Worm (Caenorhabditis elegans) whole organism, L3 larva: Measurements from ENCODE around the gene Y36E3A.2.

Source experiments
- R02D3.7 ChIP-seq: fragments of 150-350 bp; optimal IDR thresholded peaks from 2 replicates; lab custom pipeline; 2014; ENCODE audit warnings: missing biosample characterization, missing genetic modification characterization
- ZK546.5 ChIP-seq: sonication (generic microtip); optimal IDR thresholded peaks from 2 replicates; lab custom pipeline; 2017; ENCODE audit warnings: missing biosample characterization, missing genetic modification characterization
- aly-2 ChIP-seq: fragments of 150-350 bp; optimal IDR thresholded peaks from 2 replicates; lab custom pipeline; 2014; ENCODE audit warnings: missing biosample characterization, missing genetic modification characterization
- ama-1 ChIP-seq: fragments of 150-350 bp; optimal IDR thresholded peaks from 2 replicates; lab custom pipeline; 2018
- ceh-16 ChIP-seq: sonication (generic microtip); optimal IDR thresholded peaks from 2 replicates; lab custom pipeline; 2017; ENCODE audit warnings: missing biosample characterization, missing genetic modification characterization
- ceh-28 ChIP-seq: fragments of 150-350 bp; optimal IDR thresholded peaks from 2 replicates; lab custom pipeline; 2014; ENCODE audit warnings: missing biosample characterization, missing genetic modification reagents, missing genetic modification characterization
- ceh-9 ChIP-seq: sonication (generic microtip); optimal IDR thresholded peaks from 2 replicates; lab custom pipeline; 2018; ENCODE audit warnings: missing biosample characterization, missing genetic modification characterization
- daf-12 ChIP-seq: fragments of 150-350 bp; optimal IDR thresholded peaks from 2 replicates; lab custom pipeline; 2014; ENCODE audit warnings: missing biosample characterization, missing genetic modification reagents, missing genetic modification characterization
- egl-5 ChIP-seq: fragments of 150-350 bp; optimal IDR thresholded peaks from 2 replicates; lab custom pipeline; 2017; ENCODE audit warnings: missing biosample characterization, missing genetic modification reagents, missing genetic modification characterization, inconsistent platforms
- elt-2 ChIP-seq: sonication (generic microtip); optimal IDR thresholded peaks from 2 replicates; lab custom pipeline; 2016; ENCODE audit warnings: missing genetic modification reagents, mild to moderate bottlenecking, missing genetic modification characterization, missing compliant biosample characterization
- elt-3 ChIP-seq, 3 experiments: fragments of 150-350 bp in 1 of 3; sonication (generic microtip) in 2 of 3; optimal IDR thresholded peaks; 2 replicates in 2 of 3; 4 replicates in 1 of 3; lab custom pipeline; 2014 to 2017; ENCODE audit warnings: missing biosample characterization in 3 of 3, missing genetic modification characterization in 3 of 3
- eor-1 ChIP-seq, 2 experiments: fragments of 150-350 bp; optimal IDR thresholded peaks; 2 replicates each; lab custom pipeline; 2014 to 2018; ENCODE audit warnings: missing biosample characterization in 2 of 2, missing genetic modification characterization in 2 of 2
- fkh-2 ChIP-seq: fragments of 150-350 bp; optimal IDR thresholded peaks from 2 replicates; lab custom pipeline; 2014; ENCODE audit warnings: missing biosample characterization, missing genetic modification reagents, missing genetic modification characterization
- hmg-11 ChIP-seq: sonication (generic microtip); optimal IDR thresholded peaks from 2 replicates; lab custom pipeline; 2016; ENCODE audit warnings: missing genetic modification characterization, missing compliant biosample characterization
- jun-1 ChIP-seq: fragments of 150-350 bp; optimal IDR thresholded peaks from 2 replicates; lab custom pipeline; 2014; ENCODE audit warnings: missing biosample characterization, missing genetic modification reagents, missing genetic modification characterization
- lin-39 ChIP-seq: fragments of 150-350 bp; optimal IDR thresholded peaks from 2 replicates; lab custom pipeline; 2018; ENCODE audit warnings: missing biosample characterization, missing genetic modification reagents, missing genetic modification characterization
- lsy-12 ChIP-seq: sonication (generic microtip); optimal IDR thresholded peaks from 2 replicates; lab custom pipeline; 2016; ENCODE audit warnings: mild to moderate bottlenecking, missing genetic modification characterization, missing compliant biosample characterization
- nfya-1 ChIP-seq: sonication (generic microtip); optimal IDR thresholded peaks from 2 replicates; lab custom pipeline; 2017; ENCODE audit warnings: missing genetic modification characterization, mild to moderate bottlenecking, missing compliant biosample characterization, antibody characterized with exemption, moderate library complexity; ENCODE audit not compliant: insufficient read depth
- nhr-11 ChIP-seq: fragments of 150-350 bp; optimal IDR thresholded peaks from 2 replicates; lab custom pipeline; 2014; ENCODE audit warnings: missing biosample characterization, missing genetic modification characterization
- nhr-12 ChIP-seq: fragments of 150-350 bp; optimal IDR thresholded peaks from 2 replicates; lab custom pipeline; 2014; ENCODE audit warnings: missing biosample characterization, missing genetic modification characterization
- nhr-23 ChIP-seq: fragments of 150-350 bp; optimal IDR thresholded peaks from 2 replicates; lab custom pipeline; 2014; ENCODE audit warnings: missing biosample characterization, missing genetic modification reagents, missing genetic modification characterization
- nhr-28 ChIP-seq: fragments of 150-350 bp; optimal IDR thresholded peaks from 2 replicates; lab custom pipeline; 2014; ENCODE audit warnings: missing biosample characterization, missing genetic modification characterization
- nhr-43 ChIP-seq: sonication (generic microtip); optimal IDR thresholded peaks from 2 replicates; lab custom pipeline; 2016; ENCODE audit warnings: mild to moderate bottlenecking, missing genetic modification characterization, missing compliant biosample characterization; ENCODE audit not compliant: poor library complexity, severe bottlenecking
- nhr-67 ChIP-seq: fragments of 150-350 bp; optimal IDR thresholded peaks from 2 replicates; lab custom pipeline; 2014; ENCODE audit warnings: missing biosample characterization, missing genetic modification characterization
- nhr-76 ChIP-seq: fragments of 150-350 bp; sonication (generic microtip); optimal IDR thresholded peaks from 5 replicates; lab custom pipeline; 2014; ENCODE audit warnings: missing biosample characterization, missing genetic modification characterization
- nhr-77 ChIP-seq: fragments of 150-350 bp; optimal IDR thresholded peaks from 2 replicates; lab custom pipeline; 2014; ENCODE audit warnings: missing biosample characterization, missing genetic modification characterization
- pha-4 ChIP-seq: fragments of 150-350 bp; optimal IDR thresholded peaks from 2 replicates; lab custom pipeline; 2014; ENCODE audit warnings: missing biosample characterization, missing genetic modification reagents, missing genetic modification characterization
- sea-2 ChIP-seq: fragments of 150-350 bp; sonication (generic microtip); optimal IDR thresholded peaks from 4 replicates; lab custom pipeline; 2014; ENCODE audit warnings: missing biosample characterization, missing genetic modification reagents, missing genetic modification characterization
- skn-1 ChIP-seq: fragments of 150-350 bp; optimal IDR thresholded peaks from 2 replicates; lab custom pipeline; 2014; ENCODE audit warnings: missing biosample characterization, missing genetic modification characterization
- snpc-4 ChIP-seq: fragments of 150-350 bp; optimal IDR thresholded peaks from 2 replicates; lab custom pipeline; 2014; ENCODE audit warnings: missing biosample characterization, missing genetic modification characterization
- tbx-2 ChIP-seq: sonication (generic microtip); optimal IDR thresholded peaks from 2 replicates; lab custom pipeline; 2016; ENCODE audit warnings: mild to moderate bottlenecking, missing genetic modification characterization, missing compliant biosample characterization
- ztf-11 ChIP-seq: fragments of 150-350 bp; optimal IDR thresholded peaks from 2 replicates; lab custom pipeline; 2014; ENCODE audit warnings: missing biosample characterization, missing genetic modification characterization
- ztf-4 ChIP-seq: fragments of 150-350 bp; optimal IDR thresholded peaks from 2 replicates; lab custom pipeline; 2014; ENCODE audit warnings: missing biosample characterization, missing genetic modification characterization

Y36E3A.2 gene

DNA sequence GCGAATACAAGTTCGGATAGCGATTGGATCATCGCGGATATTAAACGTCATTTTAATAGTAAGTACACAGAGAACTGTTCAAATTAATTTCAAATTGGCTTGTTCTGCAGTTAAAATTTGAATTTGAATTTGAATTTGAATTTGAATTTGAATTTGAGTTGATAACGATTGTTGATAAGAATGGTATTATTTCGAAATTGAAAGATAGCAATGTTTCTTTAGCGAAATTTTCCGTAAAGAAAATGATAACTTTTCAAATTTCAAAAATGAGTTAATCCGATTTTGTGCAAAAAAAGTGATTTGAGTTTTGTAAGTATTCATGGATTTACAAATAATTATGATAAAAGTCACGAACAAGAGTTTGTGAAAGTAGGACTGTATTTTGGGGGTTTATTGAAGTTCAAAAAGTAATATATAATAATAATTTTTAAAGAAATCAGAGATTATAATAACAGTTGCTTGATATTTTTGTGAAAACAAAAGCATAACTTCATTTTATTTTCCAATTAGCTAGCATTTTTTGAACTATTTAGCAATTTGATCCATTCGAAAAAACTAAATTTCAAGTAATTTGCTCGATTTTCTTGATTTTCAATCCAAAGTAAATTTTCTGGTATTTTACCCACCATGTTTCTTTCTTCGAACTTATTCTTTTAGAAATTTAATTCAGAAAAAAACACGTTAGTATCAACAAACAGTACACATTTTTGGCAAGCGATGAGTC, at the start of gene Y36E3A.2:
Y36E3A.2 (plus strand) TSS at position 674 of the 724 bp plus-strand sequence.
- no peak for TF ChIP-seq R02D3.7
- TF ChIP-seq ztf-11 (tag; lab: Kevin White, UChicago) = no peak
- TF ChIP-seq eor-1 (tag; optimal IDR thresholded peaks at IDR 0.05; lab: Kevin White, UChicago) = no peak
- TF ChIP-seq egl-5 (tag; lab: Kevin White, UChicago) = no peak
- TF ChIP-seq nhr-28 (tag; lab: Kevin White, UChicago) = no peak
- TF ChIP-seq elt-2 = peak; percentile 70
- no peak for TF ChIP-seq tbx-2
- peak; percentile 1 for TF ChIP-seq pha-4

DNA sequence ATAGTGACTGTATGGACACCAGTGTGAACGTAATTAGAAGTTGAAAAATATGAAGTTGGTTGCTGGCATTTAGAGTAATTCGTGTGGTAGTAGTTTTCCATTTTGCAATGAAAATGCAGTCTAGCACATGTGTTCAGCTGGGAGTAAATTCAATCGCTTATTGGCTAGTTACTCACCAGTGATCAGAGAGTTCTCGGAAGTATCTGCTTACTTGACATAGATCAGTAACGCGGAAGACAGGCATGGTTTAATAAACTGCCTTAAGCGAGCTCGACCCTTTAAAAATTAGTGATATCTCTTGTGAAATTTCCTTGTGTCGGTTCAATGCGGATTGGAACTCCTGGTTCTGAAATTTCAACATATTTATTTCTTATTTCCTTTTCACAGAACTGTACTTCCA, 49.6 kb upstream of the Y36E3A.2 start, which contains the start of gene srh-52:
srh-52 (minus strand) TSS at position 101 of the 400 bp plus-strand sequence.
- TF ChIP-seq ZK546.5 (tag; lab: Kevin White, UChicago) (no peak), nhr-12 (tag; lab: Kevin White, UChicago) (no peak), snpc-4 (tag; lab: Kevin White, UChicago) (no peak), ceh-16 (tag; lab: Kevin White, UChicago) (no peak), nhr-11 (tag; lab: Kevin White, UChicago) (no peak), skn-1 (tag; lab: Kevin White, UChicago) (no peak), fkh-2 (tag; lab: Kevin White, UChicago) (no peak), ceh-9 (no peak), nhr-43 (tag; lab: Kevin White, UChicago) (no peak), nhr-67 (no peak), ceh-28 (no peak), nhr-76 (tag; lab: Kevin White, UChicago) (no peak)

DNA sequence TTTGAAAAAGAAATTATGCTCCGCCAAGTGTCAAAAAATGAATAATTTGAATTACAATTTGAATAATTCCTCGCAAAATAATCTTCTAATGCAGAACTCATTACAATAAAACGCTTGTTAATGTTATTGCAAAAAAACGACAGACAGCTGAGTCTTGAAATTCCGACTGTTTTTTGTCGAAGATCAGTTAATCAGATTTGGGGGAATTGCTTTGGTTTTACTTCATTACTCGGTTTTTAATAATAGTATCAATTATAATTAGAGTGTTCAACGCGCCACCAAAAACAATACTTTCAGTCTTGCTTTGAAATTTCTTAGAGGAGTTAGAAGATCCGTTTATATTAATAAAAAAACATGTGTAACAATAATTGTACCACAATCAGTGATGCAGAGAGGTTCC, 47.9 kb upstream of the Y36E3A.2 start, which contains the start of gene srh-122:
srh-122 (minus strand) TSS at position 101 of the 400 bp plus-strand sequence.
- TF ChIP-seq pha-4 (no peak), nfya-1 (tag; lab: Kevin White, UChicago) (no peak), nhr-11 (tag; lab: Kevin White, UChicago) (no peak), elt-2 (no peak), ZK546.5 (tag; lab: Kevin White, UChicago) (no peak), nhr-77 (tag; lab: Kevin White, UChicago) (no peak), nhr-76 (tag; lab: Kevin White, UChicago) (no peak), hmg-11 (tag; lab: Kevin White, UChicago) (no peak), sea-2 (GFP tag; lab: Kevin White, UChicago) (no peak), R02D3.7 (no peak), tbx-2 (no peak), daf-12 (tag; lab: Kevin White, UChicago) (no peak), nhr-67 (no peak), jun-1 (no peak), elt-3 (tag; optimal IDR thresholded peaks at IDR 0.05; lab: Kevin White, UChicago) (no peak), nhr-23 (tag; lab: Kevin White, UChicago) (no peak), lin-39 (no peak), ceh-9 (no peak), nhr-43 (tag; lab: Kevin White, UChicago) (no peak), skn-1 (tag; lab: Kevin White, UChicago) (no peak)
- TF ChIP-seq, all 47 proteins: peak for 0

DNA sequence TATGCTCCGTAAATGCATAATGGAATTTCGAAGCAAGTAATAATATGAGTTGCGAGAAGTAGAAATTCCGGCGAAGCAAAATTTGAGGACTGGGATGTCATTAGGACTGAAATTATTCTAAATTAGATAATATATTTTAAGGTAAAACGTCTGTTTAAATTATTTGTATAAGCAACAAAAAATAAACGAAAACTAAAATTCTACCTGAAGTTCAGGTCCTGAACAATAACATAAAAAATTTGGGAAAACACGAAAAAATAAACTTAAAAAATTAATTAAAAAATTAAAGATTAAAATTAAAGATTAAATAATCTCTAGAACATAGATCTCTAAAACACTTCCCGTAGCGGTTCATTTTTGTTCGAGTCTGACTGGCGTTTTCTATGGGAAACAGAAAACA, 46.0 kb upstream of the Y36E3A.2 start, which contains the start of gene srh-251:
srh-251 (minus strand) TSS at position 101 of the 400 bp plus-strand sequence.
- no peak for TF ChIP-seq nhr-28 (tag; lab: Kevin White, UChicago)
- TF ChIP-seq tbx-2 = no peak
- TF ChIP-seq elt-2 = no peak
- TF ChIP-seq ama-1 (lab: Kevin White, UChicago) = no peak
- no peak for TF ChIP-seq nhr-67
- no peak for TF ChIP-seq ztf-4 (tag; lab: Kevin White, UChicago)
- no peak for TF ChIP-seq aly-2 (tag; lab: Kevin White, UChicago)
- no peak for TF ChIP-seq egl-5 (tag; lab: Kevin White, UChicago)
- no peak for TF ChIP-seq snpc-4 (tag; lab: Kevin White, UChicago)
- no peak for TF ChIP-seq eor-1 (tag; optimal IDR thresholded peaks at IDR 0.05; lab: Kevin White, UChicago)
- TF ChIP-seq lsy-12 (tag; lab: Kevin White, UChicago) = no peak
